Worm (Caenorhabditis elegans): ENCODE data around the gene exos-1.

ce11 chrIII:11007552-11008272, 1.1 kb upstream of the exos-1 start, which contains the start of the genes fipr-17 and Y48A6B.3:
- TF ChIP-seq scrt-1 (GFP tag; IDR thresholded peaks at IDR 0.05) (no peak), tbx-11 (GFP tag; IDR thresholded peaks at IDR 0.05) (no peak), ceh-13 (GFP tag; optimal IDR thresholded peaks at IDR 0.05) (no peak), ets-7 (tag; optimal IDR thresholded peaks at IDR 0.05) (no peak), flt-1 (GFP tag; IDR thresholded peaks at IDR 0.05) (no peak), ama-1 (optimal IDR thresholded peaks at IDR 0.05) (no peak), aly-1 (tag; optimal IDR thresholded peaks at IDR 0.05) (no peak), hmg-4 (GFP tag; optimal IDR thresholded peaks at IDR 0.05) (no peak), hnd-1 (tag; optimal IDR thresholded peaks at IDR 0.05) (no peak), ceh-36 (tag; optimal IDR thresholded peaks at IDR 0.05) (no peak), F13C5.2 (tag; optimal IDR thresholded peaks at IDR 0.05) (peak; percentile 83), sea-1 (GFP tag; conservative IDR thresholded peaks at IDR 0.05) (no peak), tbx-37 (GFP tag; conservative IDR thresholded peaks at IDR 0.05) (no peak)

All from whole organism, early embryonic.